Worm (Caenorhabditis elegans) whole organism, late embryonic: Measurements from ENCODE around the gene B0457.6.

Source experiments
- F13H6.1 ChIP-seq: sonication (generic microtip); optimal IDR thresholded peaks from 2 replicates; lab custom pipeline; 2016; ENCODE audit warnings: missing genetic modification characterization, missing compliant biosample characterization
- ahr-1 ChIP-seq: sonication (generic microtip); optimal IDR thresholded peaks from 2 replicates; lab custom pipeline; 2016; ENCODE audit warnings: missing genetic modification characterization, missing compliant biosample characterization
- ama-1 ChIP-seq: fragments of 150-350 bp; optimal IDR thresholded peaks from 2 replicates; lab custom pipeline; 2014
- ceh-14 ChIP-seq: sonication (generic microtip); optimal IDR thresholded peaks from 2 replicates; lab custom pipeline; 2016; ENCODE audit warnings: missing genotype, missing genetic modification characterization, missing compliant biosample characterization
- ceh-2 ChIP-seq: sonication (generic microtip); optimal IDR thresholded peaks from 2 replicates; lab custom pipeline; 2016; ENCODE audit warnings: missing genotype, missing genetic modification characterization, missing compliant biosample characterization
- elt-2 ChIP-seq: sonication (generic microtip); optimal IDR thresholded peaks from 2 replicates; lab custom pipeline; 2016; ENCODE audit warnings: missing genetic modification reagents, missing genetic modification characterization, missing compliant biosample characterization
- gmeb-2 ChIP-seq: sonication (generic microtip); optimal IDR thresholded peaks from 2 replicates; lab custom pipeline; 2016; ENCODE audit warnings: missing genetic modification characterization, inconsistent platforms, missing compliant biosample characterization
- hlh-15 ChIP-seq: sonication (generic microtip); optimal IDR thresholded peaks from 2 replicates; lab custom pipeline; 2016; ENCODE audit warnings: missing genetic modification characterization, missing compliant biosample characterization
- mec-3 ChIP-seq: sonication (generic microtip); optimal IDR thresholded peaks from 2 replicates; lab custom pipeline; 2016; ENCODE audit warnings: borderline replicate concordance, missing genetic modification characterization, missing compliant biosample characterization
- nfya-1 ChIP-seq: sonication (generic microtip); optimal IDR thresholded peaks from 2 replicates; lab custom pipeline; 2017; ENCODE audit warnings: missing genetic modification characterization, mild to moderate bottlenecking, missing compliant biosample characterization, antibody characterized with exemption, moderate library complexity
- pqm-1 ChIP-seq: sonication (generic microtip); optimal IDR thresholded peaks from 2 replicates; lab custom pipeline; 2016; ENCODE audit warnings: missing genetic modification characterization, missing compliant biosample characterization
- sdc-2 ChIP-seq: sonication (generic microtip); optimal IDR thresholded peaks from 2 replicates; lab custom pipeline; 2016; ENCODE audit warnings: missing genotype, missing genetic modification characterization, missing compliant biosample characterization
- tbx-2 ChIP-seq: sonication (generic microtip); optimal IDR thresholded peaks from 2 replicates; lab custom pipeline; 2016; ENCODE audit warnings: missing genetic modification characterization, missing compliant biosample characterization
- unc-86 ChIP-seq: sonication (generic microtip); optimal IDR thresholded peaks from 2 replicates; lab custom pipeline; 2016; ENCODE audit warnings: missing genetic modification characterization, missing compliant biosample characterization

ce11 chrII:8895895-8896294 lies 26.3 kb upstream of the B0457.6 start:
- TF ChIP-seq mec-3 (tag; lab: Kevin White, UChicago) (no peak), unc-86 (no peak), gmeb-2 (tag; lab: Kevin White, UChicago) (no peak), F13H6.1 (tag; lab: Kevin White, UChicago) (no peak), pqm-1 (no peak), ama-1 (lab: Kevin White, UChicago) (no peak), ceh-14 (tag; lab: Kevin White, UChicago) (no peak), tbx-2 (tag; lab: Kevin White, UChicago) (no peak), hlh-15 (tag; lab: Kevin White, UChicago) (no peak), ahr-1 (no peak), ceh-2 (tag; lab: Kevin White, UChicago) (no peak), elt-2 (tag; lab: Kevin White, UChicago) (no peak), sdc-2 (tag; lab: Kevin White, UChicago) (no peak), nfya-1 (tag; lab: Kevin White, UChicago) (no peak)
